Fruit fly (Drosophila melanogaster) whole organism, embryonic: ENCODE results near the gene CG7565.

Experiments
- Aef1 ChIP-seq: fragments of 200-800 bp; sonication (Bioruptor generic); IDR thresholded peaks from 3 replicates; pipeline ENCODE4 v1.3.6; 2022; ENCODE audit warnings: missing biosample characterization, missing genetic modification characterization
- Bgb ChIP-seq: fragments of 200-800 bp; sonication (Bioruptor generic); IDR thresholded peaks from 2 replicates; pipeline ENCODE4 v1.3.6; 2022; ENCODE audit warnings: missing biosample characterization, missing genetic modification characterization; ENCODE audit not compliant: partially characterized antibody
- CG12071 ChIP-seq: fragments of 200-800 bp; sonication (Bioruptor generic); optimal IDR thresholded peaks from 3 replicates; lab custom pipeline; 2018; ENCODE audit warnings: missing biosample characterization, mild to moderate bottlenecking, missing genetic modification characterization
- CG12155 ChIP-seq: fragments of 200-800 bp; sonication (Bioruptor generic); optimal IDR thresholded peaks from 3 replicates; lab custom pipeline; 2016; ENCODE audit warnings: missing biosample characterization, missing genetic modification characterization
- CG1233 ChIP-seq: fragments of 200-800 bp; sonication (Bioruptor generic); optimal IDR thresholded peaks from 4 replicates; lab custom pipeline; 2018; ENCODE audit warnings: missing biosample characterization, mild to moderate bottlenecking, missing genetic modification characterization
- CG12769 ChIP-seq: fragments of 200-800 bp; sonication (Bioruptor generic); optimal IDR thresholded peaks from 2 replicates; lab custom pipeline; 2019; ENCODE audit warnings: missing biosample characterization, mild to moderate bottlenecking, missing genetic modification characterization, moderate library complexity
- CG14710 ChIP-seq: fragments of 200-800 bp; sonication (Bioruptor generic); optimal IDR thresholded peaks from 3 replicates; lab custom pipeline; 2019; ENCODE audit warnings: missing biosample characterization, mild to moderate bottlenecking, missing genetic modification characterization, moderate library complexity
- CG15696 ChIP-seq: fragments of 200-800 bp; sonication (Bioruptor generic); optimal IDR thresholded peaks from 2 replicates; lab custom pipeline; 2019; ENCODE audit warnings: missing biosample characterization, mild to moderate bottlenecking, missing genetic modification characterization, moderate library complexity
- CG17359 ChIP-seq: fragments of 200-800 bp; sonication (Bioruptor generic); optimal IDR thresholded peaks from 3 replicates; lab custom pipeline; 2018; ENCODE audit warnings: missing biosample characterization, mild to moderate bottlenecking, missing genetic modification characterization, moderate library complexity
- CG18619 ChIP-seq: fragments of 200-800 bp; sonication (Bioruptor generic); optimal IDR thresholded peaks from 3 replicates; lab custom pipeline; 2017; ENCODE audit warnings: missing biosample characterization, mild to moderate bottlenecking, missing genetic modification characterization
- CG2116 ChIP-seq: fragments of 200-800 bp; sonication (Bioruptor generic); optimal IDR thresholded peaks from 3 replicates; lab custom pipeline; 2018; ENCODE audit warnings: missing biosample characterization, mild to moderate bottlenecking, missing genetic modification characterization
- CG2875 ChIP-seq: fragments of 200-800 bp; sonication (Bioruptor generic); optimal IDR thresholded peaks from 2 replicates; lab custom pipeline; 2017; ENCODE audit warnings: missing biosample characterization, mild to moderate bottlenecking, missing genetic modification characterization, missing genetic modification reagents
- CG31388 ChIP-seq: fragments of 200-800 bp; sonication (Bioruptor generic); optimal IDR thresholded peaks from 2 replicates; lab custom pipeline; 2016; ENCODE audit warnings: missing biosample characterization, missing genetic modification characterization
- CG31441 ChIP-seq: fragments of 200-800 bp; sonication (Bioruptor generic); IDR thresholded peaks from 2 replicates; pipeline ENCODE4 v1.3.6; 2022; ENCODE audit warnings: missing biosample characterization, missing genetic modification characterization
- CG3726 ChIP-seq: fragments of 200-800 bp; sonication (Bioruptor generic); IDR thresholded peaks from 3 replicates; pipeline ENCODE4, ENCODE4 v1.3.6; 2022; ENCODE audit warnings: missing biosample characterization, missing genetic modification characterization
- CG6791 ChIP-seq: fragments of 200-800 bp; sonication (Bioruptor generic); IDR thresholded peaks from 3 replicates; pipeline ENCODE4 v1.3.6; 2022; ENCODE audit warnings: missing biosample characterization, missing genetic modification characterization; ENCODE audit not compliant: partially characterized antibody
- CG6813 ChIP-seq: fragments of 200-800 bp; sonication (Bioruptor generic); optimal IDR thresholded peaks from 2 replicates; lab custom pipeline; 2017; ENCODE audit warnings: missing biosample characterization, missing genetic modification characterization, mild to moderate bottlenecking, moderate library complexity, missing genetic modification reagents
- CG7786 ChIP-seq: fragments of 200-800 bp; sonication (Bioruptor generic); optimal IDR thresholded peaks from 2 replicates; lab custom pipeline; 2016; ENCODE audit warnings: missing biosample characterization, missing genetic modification characterization
- CG7928 ChIP-seq: fragments of 200-800 bp; sonication (Bioruptor generic); optimal IDR thresholded peaks from 2 replicates; lab custom pipeline; 2017; ENCODE audit warnings: missing biosample characterization, mild to moderate bottlenecking, missing genetic modification characterization
- CG8290 ChIP-seq, 3 experiments: fragments of 200-800 bp; sonication (Bioruptor generic); optimal IDR thresholded peaks; 2 replicates each; lab custom pipeline; 2016 to 2019; ENCODE audit warnings: missing biosample characterization in 3 of 3, missing genetic modification characterization in 3 of 3, mild to moderate bottlenecking in 2 of 3, moderate library complexity in 1 of 3
- CG9797 ChIP-seq: fragments of 200-800 bp; sonication (Bioruptor generic); optimal IDR thresholded peaks from 3 replicates; lab custom pipeline; 2018; ENCODE audit warnings: missing biosample characterization, mild to moderate bottlenecking, missing genetic modification characterization
- Dp ChIP-seq: fragments of 200-800 bp; sonication (Bioruptor generic); optimal IDR thresholded peaks from 2 replicates; lab custom pipeline; 2018; ENCODE audit warnings: missing biosample characterization, mild to moderate bottlenecking, missing genetic modification characterization, moderate library complexity
- Fer2 ChIP-seq: fragments of 200-800 bp; sonication (Bioruptor generic); optimal IDR thresholded peaks from 2 replicates; lab custom pipeline; 2018; ENCODE audit warnings: missing biosample characterization, mild to moderate bottlenecking, missing genetic modification characterization, moderate library complexity
- Hr78 ChIP-seq, 2 experiments: fragments of 200-800 bp in 1 of 2; fragments of >200 bp in 1 of 2; sonication (Bioruptor generic) in 1 of 2; optimal IDR thresholded peaks; 2 replicates each; lab custom pipeline; 2017 to 2019; ENCODE audit warnings: missing biosample characterization in 2 of 2, missing genetic modification characterization in 2 of 2, mild to moderate bottlenecking in 1 of 2, moderate library complexity in 1 of 2
- Hsf ChIP-seq: fragments of 200-800 bp; sonication (Bioruptor generic); optimal IDR thresholded peaks from 3 replicates; lab custom pipeline; 2016; ENCODE audit warnings: missing biosample characterization, missing genetic modification characterization
- Nf-YB ChIP-seq: fragments of 200-800 bp; sonication (Bioruptor generic); optimal IDR thresholded peaks from 3 replicates; lab custom pipeline; 2019; ENCODE audit warnings: missing biosample characterization, mild to moderate bottlenecking, missing genetic modification characterization, moderate library complexity
- Oaz ChIP-seq: fragments of 200-800 bp; sonication (Bioruptor generic); IDR thresholded peaks from 2 replicates; pipeline ENCODE4 v1.3.6; 2022; ENCODE audit warnings: missing biosample characterization, missing genetic modification characterization
- Sin3A ChIP-seq: fragments of >200 bp; optimal IDR thresholded peaks from 2 replicates; lab custom pipeline; 2018
- Stat92E ChIP-seq, 3 experiments: fragments of >200 bp in 2 of 3; fragments of 200-800 bp in 1 of 3; sonication (Bioruptor generic) in 1 of 3; optimal IDR thresholded peaks; 2 replicates each; lab custom pipeline; 2017 to 2019; ENCODE audit warnings: missing biosample characterization in 3 of 3, missing genetic modification characterization in 3 of 3, mild to moderate bottlenecking in 1 of 3, moderate library complexity in 1 of 3
- Xrp1 ChIP-seq: fragments of 200-800 bp; sonication (Bioruptor generic); IDR thresholded peaks from 2 replicates; pipeline ENCODE4 v1.3.6; 2022; ENCODE audit warnings: missing biosample characterization, missing genetic modification characterization
- YL-1 ChIP-seq: fragments of 200-800 bp; sonication (Bioruptor generic); optimal IDR thresholded peaks from 3 replicates; lab custom pipeline; 2017; ENCODE audit warnings: missing biosample characterization, mild to moderate bottlenecking, missing genetic modification characterization
- ac ChIP-seq: fragments of 200-800 bp; sonication (Bioruptor generic); optimal IDR thresholded peaks from 3 replicates; lab custom pipeline; 2017; ENCODE audit warnings: missing biosample characterization, mild to moderate bottlenecking, missing genetic modification characterization
- crp ChIP-seq, 2 experiments: fragments of 200-800 bp; sonication (Bioruptor generic); optimal IDR thresholded peaks; 2 replicates in 1 of 2; 3 replicates in 1 of 2; lab custom pipeline; 2017; ENCODE audit warnings: missing biosample characterization in 2 of 2, missing genetic modification characterization in 2 of 2, mild to moderate bottlenecking in 1 of 2, moderate library complexity in 1 of 2
- danr ChIP-seq: fragments of 200-800 bp; sonication (Bioruptor generic); IDR thresholded peaks from 2 replicates; pipeline ENCODE4 v1.3.6; 2022; ENCODE audit warnings: missing biosample characterization, missing genetic modification characterization
- dm ChIP-seq: fragments of 200-800 bp; sonication (Bioruptor generic); optimal IDR thresholded peaks from 3 replicates; lab custom pipeline; 2016; ENCODE audit warnings: missing biosample characterization, missing genetic modification characterization
- eve ChIP-seq, 2 experiments: fragments of >200 bp; optimal IDR thresholded peaks; 2 replicates each; lab custom pipeline; 2017; ENCODE audit warnings: missing biosample characterization in 2 of 2, missing genetic modification characterization in 2 of 2
- fu2 ChIP-seq: fragments of 200-800 bp; sonication (Bioruptor generic); optimal IDR thresholded peaks from 2 replicates; lab custom pipeline; 2016; ENCODE audit warnings: missing biosample characterization, missing genetic modification characterization
- gfzf ChIP-seq: fragments of 200-800 bp; sonication (Bioruptor generic); optimal IDR thresholded peaks from 2 replicates; lab custom pipeline; 2016; ENCODE audit warnings: missing biosample characterization, mild to moderate bottlenecking, missing genetic modification characterization, moderate library complexity
- gro ChIP-seq: fragments of 200-800 bp; sonication (Bioruptor generic); optimal IDR thresholded peaks from 2 replicates; lab custom pipeline; 2016; ENCODE audit warnings: missing biosample characterization, missing genetic modification characterization
- gsb ChIP-seq: fragments of 200-800 bp; sonication (Bioruptor generic); IDR thresholded peaks from 2 replicates; pipeline ENCODE4 v1.3.6; 2022; ENCODE audit warnings: missing biosample characterization, missing genetic modification characterization
- lbe ChIP-seq: fragments of 200-800 bp; sonication (Bioruptor generic); optimal IDR thresholded peaks from 2 replicates; lab custom pipeline; 2016; ENCODE audit warnings: missing biosample characterization, mild to moderate bottlenecking, missing genetic modification characterization
- mam ChIP-seq: fragments of 200-800 bp; sonication (Bioruptor generic); optimal IDR thresholded peaks from 3 replicates; lab custom pipeline; 2016; ENCODE audit warnings: missing biosample characterization, missing genetic modification characterization
- mirr ChIP-seq: fragments of 200-800 bp; sonication (Bioruptor generic); optimal IDR thresholded peaks from 3 replicates; lab custom pipeline; 2018; ENCODE audit warnings: missing biosample characterization, mild to moderate bottlenecking, missing genetic modification characterization
- peb ChIP-seq: fragments of 200-800 bp; sonication (Bioruptor generic); IDR thresholded peaks from 2 replicates; pipeline ENCODE4 v1.3.6; 2022; ENCODE audit warnings: missing biosample characterization, missing genetic modification characterization
- phol ChIP-seq: fragments of 200-800 bp; sonication (Bioruptor generic); optimal IDR thresholded peaks from 3 replicates; lab custom pipeline; 2018; ENCODE audit warnings: missing biosample characterization, mild to moderate bottlenecking, missing genetic modification characterization, moderate library complexity
- shn ChIP-seq: fragments of 200-800 bp; sonication (Bioruptor generic); optimal IDR thresholded peaks from 3 replicates; lab custom pipeline; 2016; ENCODE audit warnings: missing biosample characterization, missing genetic modification characterization
- ssp ChIP-seq: fragments of 200-800 bp; sonication (Bioruptor generic); IDR thresholded peaks from 2 replicates; pipeline ENCODE4 v1.3.6; 2022; ENCODE audit warnings: missing biosample characterization, missing genetic modification characterization
- tio ChIP-seq: fragments of 200-800 bp; sonication (Bioruptor generic); optimal IDR thresholded peaks from 2 replicates; lab custom pipeline; 2017; ENCODE audit warnings: missing biosample characterization, missing genetic modification characterization, inconsistent platforms
- zen ChIP-seq: fragments of 200-800 bp; sonication (Bioruptor generic); optimal IDR thresholded peaks from 3 replicates; lab custom pipeline; 2018; ENCODE audit warnings: missing biosample characterization, mild to moderate bottlenecking, missing genetic modification characterization, moderate library complexity
- zen2 ChIP-seq: fragments of 200-800 bp; sonication (Bioruptor generic); IDR thresholded peaks from 3 replicates; pipeline ENCODE4 v1.3.6; 2022; ENCODE audit warnings: missing biosample characterization, missing genetic modification characterization; ENCODE audit not compliant: partially characterized antibody

Gene CG7565

DNA sequence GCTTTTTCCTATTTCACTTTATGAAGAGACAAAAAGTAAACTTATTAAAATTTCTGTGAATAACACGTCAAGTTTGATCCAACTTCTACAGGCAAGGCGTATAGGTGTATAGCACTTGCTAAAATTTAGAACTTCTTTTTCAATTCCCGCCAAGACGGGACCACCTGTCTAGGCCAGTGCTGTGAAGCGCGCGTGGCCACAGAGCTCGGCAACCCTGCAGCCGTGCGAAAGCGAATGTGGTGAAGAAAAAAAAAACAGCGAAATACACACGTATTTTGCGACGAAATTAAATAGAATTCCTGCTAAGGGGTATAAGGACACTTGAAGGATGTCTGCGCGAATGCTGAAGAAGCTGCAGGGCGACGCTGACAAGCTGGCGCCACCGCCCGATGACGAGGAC lies 18.6 kb upstream of the CG7565 start, which contains the start of gene Nulp1 (continued):
- peak; percentile 89 for TF ChIP-seq Dp (GFP tag; lab: Kevin White, UChicago)
- TF ChIP-seq lbe (GFP tag; lab: Kevin White, UChicago): no peak
- no peak for TF ChIP-seq Hr78 (GFP tag; optimal IDR thresholded peaks at IDR 0.05; lab: Kevin White, UChicago)
- TF ChIP-seq danr (GFP tag; lab: Robert Waterston, UW): no peak
- peak; percentile 78 for TF ChIP-seq dm (GFP tag; lab: Kevin White, UChicago)
- no peak for TF ChIP-seq CG15696 (tag; lab: Kevin White, UChicago)
- peak in 1 of 2 experiments; percentile 75 for TF ChIP-seq crp (GFP tag; optimal IDR thresholded peaks at IDR 0.05; lab: Kevin White, UChicago)
- peak; percentile 48 for TF ChIP-seq YL-1 (GFP tag; lab: Kevin White, UChicago)
- peak; percentile 27 for TF ChIP-seq Sin3A (lab: Kevin White, UChicago)
- TF ChIP-seq CG7786: peak; percentile 13
- TF ChIP-seq CG6791 (GFP tag; lab: Robert Waterston, UW): no peak
- peak; percentile 39 for TF ChIP-seq CG7928
- no peak for TF ChIP-seq CG31441 (GFP tag; lab: Robert Waterston, UW)
- TF ChIP-seq CG2116 (GFP tag; lab: Kevin White, UChicago): peak; percentile 55
- no peak for TF ChIP-seq mirr
- TF ChIP-seq fu2 (GFP tag; lab: Kevin White, UChicago): peak; percentile 30
- TF ChIP-seq mam (GFP tag; lab: Kevin White, UChicago): peak; percentile 50
- TF ChIP-seq shn (GFP tag; lab: Kevin White, UChicago): peak; percentile 8
- peak; percentile 25; the same call in 1 of the 2 replicates for TF ChIP-seq Xrp1
- no peak for TF ChIP-seq zen (tag; lab: Kevin White, UChicago)
- TF ChIP-seq CG12769 (tag; lab: Kevin White, UChicago): no peak
- no peak for TF ChIP-seq ssp (GFP tag; lab: Robert Waterston, UW)
- TF ChIP-seq CG9797 (GFP tag; lab: Kevin White, UChicago): no peak
- no peak for TF ChIP-seq CG18619 (GFP tag; lab: Kevin White, UChicago)
- TF ChIP-seq Stat92E (GFP tag; optimal IDR thresholded peaks at IDR 0.05; lab: Kevin White, UChicago): no peak
- no peak for TF ChIP-seq Oaz (GFP tag; lab: Robert Waterston, UW)
- TF ChIP-seq CG14710 (tag; lab: Kevin White, UChicago): peak; percentile 75
- no peak for TF ChIP-seq Fer2 (tag; lab: Kevin White, UChicago)
- TF ChIP-seq ac: no peak
- peak; percentile 52 for TF ChIP-seq Bgb (GFP tag; lab: Robert Waterston, UW)
- TF ChIP-seq peb (GFP tag; lab: Robert Waterston, UW): no peak
- no peak for TF ChIP-seq tio (GFP tag; lab: Kevin White, UChicago)
- TF ChIP-seq phol (tag; lab: Kevin White, UChicago): peak; percentile 14
- no peak for TF ChIP-seq CG6813 (GFP tag; lab: Kevin White, UChicago)
- TF ChIP-seq eve (GFP tag; optimal IDR thresholded peaks at IDR 0.05; lab: Kevin White, UChicago): no peak
- TF ChIP-seq zen2: no peak
- peak; percentile 60 for TF ChIP-seq gro
- TF ChIP-seq CG17359 (tag; lab: Kevin White, UChicago): peak; percentile 64
- no peak for TF ChIP-seq CG2875 (GFP tag; lab: Kevin White, UChicago)
- no peak for TF ChIP-seq CG12071 (GFP tag; lab: Kevin White, UChicago)
- peak; percentile 22 for TF ChIP-seq CG1233 (GFP tag; lab: Kevin White, UChicago)
- no peak for TF ChIP-seq Aef1
- no peak for TF ChIP-seq Nf-YB (GFP tag; lab: Kevin White, UChicago)
- TF ChIP-seq Hsf: peak; percentile 4
- no peak for TF ChIP-seq CG31388 (GFP tag; lab: Kevin White, UChicago)
- 0 out of 2 replicates have a peak, but pooled peaks have one; percentile 18 for TF ChIP-seq gsb
- peak; percentile 14 for TF ChIP-seq CG12155
- TF ChIP-seq CG8290 (GFP tag; optimal IDR thresholded peaks at IDR 0.05; lab: Kevin White, UChicago): no peak
- TF ChIP-seq CG8290 (tag; optimal IDR thresholded peaks at IDR 0.05; lab: Kevin White, UChicago): peak in 1 of 2 experiments; percentile 67
- TF ChIP-seq gfzf (GFP tag; lab: Kevin White, UChicago): peak; percentile 18
- no peak for TF ChIP-seq CG3726 (GFP tag; lab: Robert Waterston, UW)
